Worm (Caenorhabditis elegans) whole organism, L4 larva: ENCODE measurements around the gene cam-1.

Source experiments
- D1046.2 ChIP-seq: fragments of 200-800 bp; sonication (Bioruptor generic); IDR thresholded peaks from 2 replicates; pipeline ENCODE4 v1.3.6; 2022; ENCODE audit warnings: missing genetic modification characterization, missing compliant biosample characterization
- F10B5.3 ChIP-seq: sonication (generic microtip); optimal IDR thresholded peaks from 2 replicates; lab custom pipeline; 2016; ENCODE audit warnings: mild to moderate bottlenecking, missing genetic modification characterization, missing compliant biosample characterization
- F26F4.8 ChIP-seq: fragments of 200-800 bp; sonication (Bioruptor generic); conservative IDR thresholded peaks from 2 replicates; pipeline ENCODE4 v1.3.6; 2022; ENCODE audit warnings: missing genetic modification characterization, missing compliant biosample characterization
- R02D3.7 ChIP-seq: fragments of 150-350 bp; sonication (generic microtip); optimal IDR thresholded peaks from 3 replicates; lab custom pipeline; 2014; ENCODE audit warnings: missing biosample characterization, missing genetic modification characterization
- Y5F2A.4 ChIP-seq: fragments of 200-800 bp; sonication (Bioruptor generic); optimal IDR thresholded peaks from 2 replicates; lab custom pipeline; 2018; ENCODE audit warnings: mild to moderate bottlenecking, missing genetic modification characterization, missing compliant biosample characterization
- aha-1 ChIP-seq: fragments of 150-350 bp; peaks from one replicate; lab custom pipeline; 2014; ENCODE audit warnings: missing biosample characterization, missing genetic modification characterization
- ceh-44 ChIP-seq: fragments of 200-800 bp; sonication (Bioruptor generic); IDR thresholded peaks from 2 replicates; pipeline ENCODE4 v1.3.6; 2022; ENCODE audit warnings: missing genetic modification reagents, missing genetic modification characterization, missing compliant biosample characterization
- ceh-62 ChIP-seq: sonication (generic microtip); optimal IDR thresholded peaks from 2 replicates; lab custom pipeline; 2017; ENCODE audit warnings: missing biosample characterization, missing genetic modification characterization
- ces-1 ChIP-seq: fragments of 150-350 bp; sonication (generic microtip); optimal IDR thresholded peaks from 4 replicates; lab custom pipeline; 2014; ENCODE audit warnings: missing biosample characterization, missing genetic modification reagents, missing genetic modification characterization
- ctbp-1 ChIP-seq: fragments of 200-800 bp; sonication (Bioruptor generic); IDR thresholded peaks from 2 replicates; pipeline ENCODE4 v1.3.6; 2022; ENCODE audit warnings: missing genetic modification reagents, missing genetic modification characterization, missing compliant biosample characterization
- daf-16 ChIP-seq, 3 experiments: sonication (generic microtip); optimal IDR thresholded peaks; 2 replicates each; lab custom pipeline; 2016 to 2017; ENCODE audit warnings: missing genetic modification characterization in 3 of 3, missing genetic modification reagents in 3 of 3, mild to moderate bottlenecking in 2 of 3, missing compliant biosample characterization in 2 of 3, missing biosample characterization in 1 of 3, moderate library complexity in 1 of 3
- dmd-6 ChIP-seq: fragments of 200-800 bp; sonication (Bioruptor generic); IDR thresholded peaks from 2 replicates; pipeline ENCODE4 v1.3.6; 2022; ENCODE audit warnings: missing genetic modification reagents, missing genetic modification characterization, missing compliant biosample characterization
- dpl-1 ChIP-seq: fragments of 150-350 bp; optimal IDR thresholded peaks from 2 replicates; lab custom pipeline; 2014; ENCODE audit warnings: missing biosample characterization, missing genetic modification reagents, missing genetic modification characterization
- dve-1 ChIP-seq: sonication (generic microtip); optimal IDR thresholded peaks from 2 replicates; lab custom pipeline; 2017; ENCODE audit warnings: antibody characterized with exemption, mild to moderate bottlenecking, missing genetic modification characterization, missing compliant biosample characterization; ENCODE audit not compliant: insufficient read depth
- hif-1 ChIP-seq, 2 experiments: sonication (generic microtip); optimal IDR thresholded peaks; 2 replicates each; lab custom pipeline; 2016 to 2017; ENCODE audit warnings: missing compliant biosample characterization in 2 of 2, missing genetic modification characterization in 2 of 2, missing genetic modification reagents in 2 of 2, missing genotype in 2 of 2, mild to moderate bottlenecking in 1 of 2
- hlh-11 ChIP-seq: fragments of 200-800 bp; sonication (Bioruptor generic); optimal IDR thresholded peaks from 2 replicates; lab custom pipeline; 2018; ENCODE audit warnings: mild to moderate bottlenecking, missing genetic modification characterization, missing compliant biosample characterization
- lin-29 ChIP-seq: fragments of 200-800 bp; sonication (Bioruptor generic); IDR thresholded peaks from 2 replicates; pipeline ENCODE4 v1.3.6; 2022; ENCODE audit warnings: missing genetic modification reagents, missing genetic modification characterization, missing compliant biosample characterization
- lsy-2 ChIP-seq, 2 experiments: fragments of 150-350 bp in 1 of 2; sonication (generic microtip) in 1 of 2; optimal IDR thresholded peaks; 2 replicates each; lab custom pipeline; 2014 to 2017; ENCODE audit warnings: missing biosample characterization in 2 of 2, missing genetic modification characterization in 2 of 2
- mdl-1 ChIP-seq, 2 experiments: fragments of 150-350 bp in 1 of 2; sonication (generic microtip) in 1 of 2; optimal IDR thresholded peaks; 2 replicates each; lab custom pipeline; 2014 to 2017; ENCODE audit warnings: missing biosample characterization in 2 of 2, missing genetic modification characterization in 2 of 2
- mep-1 ChIP-seq: fragments of 150-350 bp; sonication (generic microtip); optimal IDR thresholded peaks from 3 replicates; lab custom pipeline; 2014; ENCODE audit warnings: missing biosample characterization, missing genetic modification characterization
- mes-2 ChIP-seq: sonication (generic microtip); optimal IDR thresholded peaks from 2 replicates; lab custom pipeline; 2016; ENCODE audit warnings: missing genotype, mild to moderate bottlenecking, missing genetic modification characterization, missing compliant biosample characterization; ENCODE audit not compliant: poor library complexity, severe bottlenecking
- nhr-10 ChIP-seq: fragments of 150-350 bp; optimal IDR thresholded peaks from 2 replicates; lab custom pipeline; 2014; ENCODE audit warnings: missing biosample characterization, missing genetic modification characterization
- nhr-11 ChIP-seq: fragments of 150-350 bp; optimal IDR thresholded peaks from 2 replicates; lab custom pipeline; 2014; ENCODE audit warnings: missing biosample characterization, missing genetic modification characterization
- nhr-111 ChIP-seq: fragments of 200-800 bp; sonication (Bioruptor generic); optimal IDR thresholded peaks from 2 replicates; lab custom pipeline; 2018; ENCODE audit warnings: mild to moderate bottlenecking, missing genetic modification characterization, missing compliant biosample characterization
- nhr-25 ChIP-seq: sonication (generic microtip); optimal IDR thresholded peaks from 2 replicates; lab custom pipeline; 2017; ENCODE audit warnings: missing genetic modification characterization, mild to moderate bottlenecking, missing compliant biosample characterization, antibody characterized with exemption, moderate library complexity, borderline replicate concordance; ENCODE audit not compliant: insufficient read depth
- nhr-28 ChIP-seq: fragments of 150-350 bp; optimal IDR thresholded peaks from 2 replicates; lab custom pipeline; 2014; ENCODE audit warnings: missing biosample characterization, missing genetic modification characterization
- nhr-41 ChIP-seq: fragments of 200-800 bp; sonication (Bioruptor generic); IDR thresholded peaks from 2 replicates; pipeline ENCODE4 v1.3.6; 2022; ENCODE audit warnings: missing genetic modification reagents, missing genetic modification characterization, missing compliant biosample characterization
- nhr-42 ChIP-seq: fragments of 200-800 bp; sonication (Bioruptor generic); IDR thresholded peaks from 2 replicates; pipeline ENCODE4 v1.3.6; 2022; ENCODE audit warnings: missing genetic modification characterization, missing compliant biosample characterization
- nhr-48 ChIP-seq: sonication (generic microtip); optimal IDR thresholded peaks from 2 replicates; lab custom pipeline; 2016; ENCODE audit warnings: mild to moderate bottlenecking, missing genetic modification characterization, missing compliant biosample characterization
- nhr-6 ChIP-seq: fragments of 150-350 bp; optimal IDR thresholded peaks from 2 replicates; lab custom pipeline; 2014; ENCODE audit warnings: missing biosample characterization, missing genetic modification characterization
- nhr-77 ChIP-seq: fragments of 150-350 bp; optimal IDR thresholded peaks from 2 replicates; lab custom pipeline; 2014; ENCODE audit warnings: missing biosample characterization, missing genetic modification characterization
- php-3 ChIP-seq: fragments of 200-800 bp; sonication (Bioruptor generic); IDR thresholded peaks from 2 replicates; pipeline ENCODE4 v1.3.6; 2022; ENCODE audit warnings: missing genetic modification reagents, missing genetic modification characterization, missing compliant biosample characterization
- rbr-2 ChIP-seq: sonication (generic microtip); optimal IDR thresholded peaks from 2 replicates; lab custom pipeline; 2016; ENCODE audit warnings: missing genotype, missing genetic modification characterization, missing compliant biosample characterization
- snpc-1.2 ChIP-seq: fragments of 200-800 bp; sonication (Bioruptor generic); IDR thresholded peaks from 2 replicates; pipeline ENCODE4 v1.3.6; 2022; ENCODE audit warnings: missing genetic modification reagents, missing genetic modification characterization, missing compliant biosample characterization
- spr-1 ChIP-seq: sonication (generic microtip); optimal IDR thresholded peaks from 2 replicates; lab custom pipeline; 2016; ENCODE audit warnings: mild to moderate bottlenecking, missing genetic modification characterization, missing compliant biosample characterization
- tag-97 ChIP-seq: fragments of 200-800 bp; sonication (Bioruptor generic); IDR thresholded peaks from 2 replicates; pipeline ENCODE4 v1.3.6; 2022; ENCODE audit warnings: missing genetic modification characterization, missing compliant biosample characterization
- unc-62 ChIP-seq, 3 experiments: fragments of 150-350 bp in 1 of 3; sonication (generic microtip); optimal IDR thresholded peaks in 2 of 3; peaks in 1 of 3; 1 replicate in 1 of 3; 2 replicates in 2 of 3; lab custom pipeline; 2014 to 2017; ENCODE audit warnings: missing biosample characterization in 3 of 3, missing genetic modification characterization in 3 of 3, missing genetic modification reagents in 3 of 3, missing genotype in 1 of 3
- vab-7 ChIP-seq: fragments of 200-800 bp; sonication (Bioruptor generic); IDR thresholded peaks from 2 replicates; pipeline ENCODE4 v1.3.6; 2022; ENCODE audit warnings: missing genetic modification reagents, missing genetic modification characterization, missing compliant biosample characterization
- zfp-2 ChIP-seq: sonication (generic microtip); optimal IDR thresholded peaks from 2 replicates; lab custom pipeline; 2016; ENCODE audit warnings: mild to moderate bottlenecking, missing genetic modification characterization, missing compliant biosample characterization
- zfp-3 ChIP-seq: fragments of 200-800 bp; sonication (Bioruptor generic); conservative IDR thresholded peaks from 2 replicates; pipeline ENCODE4 v1.3.6; 2022; ENCODE audit warnings: missing genetic modification reagents, missing genetic modification characterization, missing compliant biosample characterization

Gene cam-1

ce11 chrII:9325555-9325954, 15.5 kb upstream of the cam-1 start (continued):
- 0 out of 2 replicates have a peak, but pooled peaks have one; percentile 16 for TF ChIP-seq php-3
- no peak for TF ChIP-seq lin-29
- peak; percentile 81 for TF ChIP-seq hlh-11 (tag; lab: Kevin White, UChicago)
- TF ChIP-seq dmd-6 (GFP tag; lab: Robert Waterston, UW): peak; percentile 77
- TF ChIP-seq dve-1: no peak
- peak; percentile 59 for TF ChIP-seq nhr-28 (tag; lab: Kevin White, UChicago)
- no peak for TF ChIP-seq daf-16 (GFP tag; optimal IDR thresholded peaks at IDR 0.05; lab: Kevin White, UChicago)
- TF ChIP-seq daf-16 (tag; optimal IDR thresholded peaks at IDR 0.05; lab: Kevin White, UChicago): peak; percentile 57

ce11 chrII:9324824-9325351, 14.8 kb upstream of the cam-1 start, which contains the start of gene eat-3:
eat-3 (plus strand) TSS chrII:9324874.
- TF ChIP-seq dve-1 (peak; percentile 56), mdl-1 (tag; optimal IDR thresholded peaks at IDR 0.05; lab: Kevin White, UChicago) (peak in 1 of 2 experiments; percentile 40), daf-16 (GFP tag; optimal IDR thresholded peaks at IDR 0.05; lab: Kevin White, UChicago) (no peak), daf-16 (tag; optimal IDR thresholded peaks at IDR 0.05; lab: Kevin White, UChicago) (peak; percentile 23), spr-1 (tag; lab: Kevin White, UChicago) (no peak), hif-1 (tag; optimal IDR thresholded peaks at IDR 0.05; lab: Kevin White, UChicago) (peak in 1 of 2 experiments; percentile 53), mes-2 (tag; lab: Kevin White, UChicago) (peak; percentile 24), R02D3.7 (tag; lab: Kevin White, UChicago) (no peak), hlh-11 (tag; lab: Kevin White, UChicago) (peak; percentile 33), nhr-10 (tag; lab: Kevin White, UChicago) (no peak), unc-62 (GFP tag; optimal IDR thresholded peaks at IDR 0.05 in 1 of 2; lab: Kevin White, UChicago) (peak in 1 of 2 experiments; percentile 93), unc-62 (tag; optimal IDR thresholded peaks at IDR 0.05; lab: Kevin White, UChicago) (no peak), nhr-77 (tag; lab: Kevin White, UChicago) (peak; percentile 36), ctbp-1 (GFP tag; lab: Robert Waterston, UW) (0 out of 2 replicates have a peak, but pooled peaks have one; percentile 26), mep-1 (tag; lab: Kevin White, UChicago) (peak; percentile 42), aha-1 (tag; lab: Kevin White, UChicago) (peak; percentile 70), snpc-1.2 (GFP tag; lab: Robert Waterston, UW) (no peak), rbr-2 (no peak), nhr-6 (tag; lab: Kevin White, UChicago) (peak; percentile 34), lsy-2 (tag; optimal IDR thresholded peaks at IDR 0.05; lab: Kevin White, UChicago) (peak in 1 of 2 experiments; percentile 59)

- TF ChIP-seq zfp-2 (no peak), ctbp-1 (GFP tag; lab: Robert Waterston, UW) (no peak), ces-1 (GFP tag; lab: Kevin White, UChicago) (no peak), nhr-28 (tag; lab: Kevin White, UChicago) (no peak), nhr-48 (tag; lab: Kevin White, UChicago) (no peak)
Observed at ce11 chrII:9323660-9324059, 13.6 kb upstream of the cam-1 start, which contains the start of gene egli-1. egli-1 (plus strand) TSS chrII:9323960.

- TF ChIP-seq tag-97 (no peak), ces-1 (GFP tag; lab: Kevin White, UChicago) (peak; percentile 2), ceh-44 (GFP tag; lab: Robert Waterston, UW) (no peak), mes-2 (tag; lab: Kevin White, UChicago) (peak; percentile 57), D1046.2 (GFP tag; lab: Robert Waterston, UW) (no peak), nhr-111 (GFP tag; lab: Kevin White, UChicago) (no peak), nhr-41 (no peak), hif-1 (tag; optimal IDR thresholded peaks at IDR 0.05; lab: Kevin White, UChicago) (peak in 1 of 2 experiments; percentile 27), nhr-42 (GFP tag; lab: Robert Waterston, UW) (no peak), R02D3.7 (tag; lab: Kevin White, UChicago) (no peak), aha-1 (tag; lab: Kevin White, UChicago) (no peak), dmd-6 (GFP tag; lab: Robert Waterston, UW) (no peak), nhr-25 (tag; lab: Kevin White, UChicago) (no peak), zfp-3 (GFP tag; lab: Robert Waterston, UW) (no peak), mep-1 (tag; lab: Kevin White, UChicago) (peak; percentile 32), dpl-1 (GFP tag; lab: Kevin White, UChicago) (peak; percentile 26), hlh-11 (tag; lab: Kevin White, UChicago) (peak; percentile 53), F26F4.8 (GFP tag; lab: Robert Waterston, UW) (no peak), ceh-62 (tag; lab: Kevin White, UChicago) (no peak), vab-7 (GFP tag; lab: Robert Waterston, UW) (no peak), rbr-2 (peak; percentile 16), nhr-48 (tag; lab: Kevin White, UChicago) (no peak), F10B5.3 (no peak), Y5F2A.4 (GFP tag; lab: Kevin White, UChicago) (no peak), nhr-11 (no peak)
Observed at ce11 chrII:9322870-9323349, 12.8 kb upstream of the cam-1 start, which contains the start of gene rab-39. rab-39 (minus strand) TSS chrII:9322920.
